Fruit fly (Drosophila melanogaster): ENCODE data around the gene Ir7f.

Gene Ir7f

dm6 chrX:7933210-7933915, 49.5 kb upstream of the Ir7f start, which contains the start of the genes Dhdds and RpS14a (continued):
- TF ChIP-seq Eip75B (GFP tag; optimal IDR thresholded peaks at IDR 0.05) (peak; percentile 16), CG6276 (GFP tag; optimal IDR thresholded peaks at IDR 0.05) (no peak)

DNA sequence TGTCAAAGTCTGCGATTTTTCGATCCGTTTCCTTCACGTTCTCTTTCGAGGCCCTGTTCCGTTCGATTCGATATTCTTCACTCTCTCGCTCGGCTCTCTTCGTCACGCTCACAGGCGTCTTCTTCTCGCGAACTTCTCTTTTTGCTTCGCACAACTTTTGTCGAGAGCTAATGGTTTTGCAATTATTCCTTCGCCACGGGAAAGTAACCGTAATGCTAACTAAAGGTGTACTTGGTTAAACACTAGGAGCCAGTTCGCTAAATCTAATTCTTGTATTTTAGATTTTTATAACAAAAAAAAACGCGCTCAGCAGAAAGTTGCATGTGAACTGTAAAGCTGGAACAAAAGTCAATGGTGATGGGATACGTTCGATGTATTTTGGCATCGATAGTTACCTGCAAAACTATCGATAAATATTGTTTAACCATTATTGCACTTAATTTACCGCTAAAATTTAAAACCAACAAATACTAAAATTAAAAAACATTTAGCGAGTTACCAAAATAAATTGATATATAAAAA, 47.3 kb upstream of the Ir7f start, which contains the start of gene mahe:
Gene mahe (minus strand): TSS at position 355 of the 522 bp plus-strand sequence.
- TF ChIP-seq ss (GFP tag; optimal IDR thresholded peaks at IDR 0.05) = peak in 1 of 2 experiments; percentile 21
- no peak for TF ChIP-seq CG10631 (GFP tag; optimal IDR thresholded peaks at IDR 0.05)
- TF ChIP-seq CG6854 (GFP tag; optimal IDR thresholded peaks at IDR 0.05) = no peak
- peak; percentile 62 for TF ChIP-seq svp (GFP tag)
- peak; percentile 11 for TF ChIP-seq Sox14 (GFP tag; optimal IDR thresholded peaks at IDR 0.05)
- TF ChIP-seq Eip93F (GFP tag; optimal IDR thresholded peaks at IDR 0.05) = no peak
- no peak for TF ChIP-seq spab (GFP tag; optimal IDR thresholded peaks at IDR 0.05)
- peak; percentile 44 for TF ChIP-seq Eip78C (GFP tag)
- no peak for TF ChIP-seq CG8632 (GFP tag; optimal IDR thresholded peaks at IDR 0.05)
- TF ChIP-seq CG8119 (GFP tag; IDR thresholded peaks at IDR 0.05) = peak; percentile 26; the same call in 1 of the 3 replicates
- TF ChIP-seq Gug (GFP tag; IDR thresholded peaks at IDR 0.05) = no peak
- no peak for TF ChIP-seq Sox15 (GFP tag; optimal IDR thresholded peaks at IDR 0.05)
- TF ChIP-seq CG8319 (GFP tag; optimal IDR thresholded peaks at IDR 0.05) = no peak

DNA sequence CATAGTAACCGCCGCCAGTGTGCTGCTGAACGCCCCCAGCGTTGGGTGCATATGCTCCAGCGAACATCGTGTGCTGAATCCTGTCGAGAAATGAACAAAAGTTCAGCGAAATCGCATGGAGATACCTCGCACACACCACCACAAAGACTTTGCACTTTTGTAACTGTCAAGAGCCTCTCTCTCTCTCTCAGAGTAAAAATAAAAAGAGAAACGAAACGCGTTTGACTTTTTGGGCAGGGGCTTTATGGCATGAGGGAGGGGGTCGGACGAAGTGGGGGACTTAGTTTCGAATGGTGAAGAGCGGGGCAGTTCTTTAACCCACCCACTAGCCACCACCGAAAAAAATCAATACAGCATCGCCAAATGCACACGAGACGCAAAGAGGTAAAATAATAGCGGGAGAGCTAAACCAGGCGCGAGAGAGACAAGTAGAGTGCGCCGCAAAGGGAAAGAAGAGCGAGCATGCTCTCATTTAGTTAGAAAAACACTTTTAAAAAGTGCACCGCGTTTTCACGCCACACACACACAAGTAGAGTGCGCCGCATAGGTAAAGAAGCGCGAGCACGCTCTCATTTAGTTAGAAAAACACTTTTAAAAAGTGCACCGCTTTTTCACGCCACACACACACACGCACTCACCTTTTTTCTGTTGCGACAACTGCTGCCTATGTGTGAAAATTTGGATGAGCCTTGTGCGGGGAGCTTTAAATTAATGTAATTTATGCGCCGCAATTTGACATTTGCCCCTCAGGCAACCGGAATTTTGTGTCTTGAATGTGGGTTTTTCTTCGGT, 46.6 kb upstream of the Ir7f start:
- TF ChIP-seq CG6276 (GFP tag; optimal IDR thresholded peaks at IDR 0.05) = peak; percentile 38
- no peak for TF ChIP-seq CG7368 (GFP tag; optimal IDR thresholded peaks at IDR 0.05)
- no peak for TF ChIP-seq Hr4 (GFP tag; optimal IDR thresholded peaks at IDR 0.05)
- TF ChIP-seq Eip93F (GFP tag; optimal IDR thresholded peaks at IDR 0.05) = no peak
- no peak for TF ChIP-seq Hr39 (GFP tag; optimal IDR thresholded peaks at IDR 0.05)
- no peak for TF ChIP-seq spab (GFP tag; optimal IDR thresholded peaks at IDR 0.05)
- no peak for TF ChIP-seq CG11902 (GFP tag; optimal IDR thresholded peaks at IDR 0.05)
- TF ChIP-seq CG6808 (GFP tag; optimal IDR thresholded peaks at IDR 0.05) = peak; percentile 45
- no peak for TF ChIP-seq CG1621 (tag; optimal IDR thresholded peaks at IDR 0.05)
- no peak for TF ChIP-seq fd85E (GFP tag; optimal IDR thresholded peaks at IDR 0.05)
- peak; percentile 61 for TF ChIP-seq CG6854 (GFP tag; optimal IDR thresholded peaks at IDR 0.05)
- peak; percentile 27; the same call in 1 of the 2 replicates for TF ChIP-seq CG15336 (GFP tag; IDR thresholded peaks at IDR 0.05)
- TF ChIP-seq achi (GFP tag; optimal IDR thresholded peaks at IDR 0.05) = no peak
- no peak for TF ChIP-seq Hr38 (GFP tag; optimal IDR thresholded peaks at IDR 0.05)
- peak; percentile 47; the same call in 1 of the 3 replicates for TF ChIP-seq eg (GFP tag; IDR thresholded peaks at IDR 0.05)
- no peak for TF ChIP-seq Ets21C (GFP tag; optimal IDR thresholded peaks at IDR 0.05)
- no peak for TF ChIP-seq CG8319 (GFP tag; optimal IDR thresholded peaks at IDR 0.05)
- no peak for TF ChIP-seq CG6792 (GFP tag; optimal IDR thresholded peaks at IDR 0.05)
- TF ChIP-seq Gug (GFP tag; IDR thresholded peaks at IDR 0.05) = no peak
- no peak for TF ChIP-seq CG11762 (GFP tag; optimal IDR thresholded peaks at IDR 0.05; ENCODE audit: insufficient read depth)
- no peak for TF ChIP-seq CG10631 (GFP tag; optimal IDR thresholded peaks at IDR 0.05)
- TF ChIP-seq cyc (GFP tag; optimal IDR thresholded peaks at IDR 0.05) = no peak
- TF ChIP-seq CG10669 (GFP tag; optimal IDR thresholded peaks at IDR 0.05) = no peak
- TF ChIP-seq CG3032 (tag; optimal IDR thresholded peaks at IDR 0.05) = no peak
- no peak for TF ChIP-seq dac (GFP tag; optimal IDR thresholded peaks at IDR 0.05)
- no peak for TF ChIP-seq Eip75B (GFP tag; optimal IDR thresholded peaks at IDR 0.05)
- TF ChIP-seq Sox102F (GFP tag; optimal IDR thresholded peaks at IDR 0.05) = no peak
- no peak for TF ChIP-seq CG3919 (GFP tag; optimal IDR thresholded peaks at IDR 0.05)
- TF ChIP-seq Met (GFP tag; optimal IDR thresholded peaks at IDR 0.05) = no peak
- no peak for TF ChIP-seq topi (GFP tag; optimal IDR thresholded peaks at IDR 0.05)
- TF ChIP-seq Blimp-1 (GFP tag; optimal IDR thresholded peaks at IDR 0.05) = no peak
- no peak for TF ChIP-seq CG6163 (GFP tag; IDR thresholded peaks at IDR 0.05)
- no peak for TF ChIP-seq Sox14 (GFP tag; optimal IDR thresholded peaks at IDR 0.05)
- TF ChIP-seq svp (GFP tag) = peak; percentile 70
- no peak for TF ChIP-seq CG31627 (GFP tag; optimal IDR thresholded peaks at IDR 0.05)
- TF ChIP-seq Eip78C (GFP tag) = peak; percentile 67
- TF ChIP-seq CG16779 (tag; optimal IDR thresholded peaks at IDR 0.05) = no peak
- TF ChIP-seq vri (GFP tag; optimal IDR thresholded peaks at IDR 0.05) = no peak
- peak; percentile 14 for TF ChIP-seq dsx (GFP tag; optimal IDR thresholded peaks at IDR 0.05; ENCODE audit: poor library complexity, severe bottlenecking)

Data from whole organism, prepupa.